Fruit fly (Drosophila melanogaster) whole organism, embryonic: ENCODE data around the gene Tcs3.

Experiments used
- CG8478 ChIP-seq: fragments of >200 bp; optimal IDR thresholded peaks from 2 replicates; lab custom pipeline; 2018
- eyg ChIP-seq: fragments of 200-800 bp; sonication (Bioruptor generic); optimal IDR thresholded peaks from 3 replicates; lab custom pipeline; 2016; ENCODE audit warnings: missing biosample characterization, missing genetic modification characterization
- fru ChIP-seq: fragments of >200 bp; optimal IDR thresholded peaks from 2 replicates; lab custom pipeline; 2017
- toy ChIP-seq: fragments of 200-800 bp; sonication (Bioruptor generic); IDR thresholded peaks from 2 replicates; pipeline ENCODE4 v1.3.6; 2022; ENCODE audit warnings: missing biosample characterization, missing genetic modification characterization

DNA sequence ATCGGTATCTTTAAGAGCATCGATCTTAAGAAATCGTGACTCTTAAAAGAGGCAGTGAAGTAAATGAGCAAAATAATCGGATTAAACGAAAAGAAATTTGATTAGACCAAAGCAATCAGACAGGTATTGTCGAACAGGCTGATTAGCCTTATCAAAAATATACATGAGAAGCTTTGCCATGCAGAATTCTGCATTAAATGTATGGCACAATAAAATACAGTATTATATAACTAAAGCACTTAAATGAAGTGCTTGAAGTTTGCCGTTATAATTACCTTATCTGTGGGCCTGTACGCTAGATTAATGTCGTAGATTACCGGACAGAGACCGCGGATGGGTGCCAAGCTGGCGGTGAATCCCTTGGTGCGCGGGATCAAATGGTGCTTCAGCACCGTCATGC is 31.3 kb downstream of the Tcs3 start:
- TF ChIP-seq fru (lab: Kevin White, UChicago) = no peak
- TF ChIP-seq toy (GFP tag; lab: Robert Waterston, UW) = no peak
- TF ChIP-seq eyg = no peak
- TF ChIP-seq CG8478 (lab: Kevin White, UChicago) = no peak
